Worm (Caenorhabditis elegans) whole organism, L3 larva: ENCODE results near the gene fbxb-88.
A peak's percentile ranks its signal among the peaks of the same experiment; 100 is the strongest.

Source experiments
- R02D3.7 ChIP-seq: fragments of 150-350 bp; optimal IDR thresholded peaks from 2 replicates; lab custom pipeline; 2014; ENCODE audit warnings: missing biosample characterization, missing genetic modification characterization
- ceh-16 ChIP-seq: sonication (generic microtip); optimal IDR thresholded peaks from 2 replicates; lab custom pipeline; 2017; ENCODE audit warnings: missing biosample characterization, missing genetic modification characterization
- ceh-82 ChIP-seq: fragments of 150-350 bp; optimal IDR thresholded peaks from 2 replicates; lab custom pipeline; 2014; ENCODE audit warnings: missing biosample characterization, missing genetic modification characterization
- daf-12 ChIP-seq: fragments of 150-350 bp; optimal IDR thresholded peaks from 2 replicates; lab custom pipeline; 2014; ENCODE audit warnings: missing biosample characterization, missing genetic modification reagents, missing genetic modification characterization
- egl-5 ChIP-seq: fragments of 150-350 bp; optimal IDR thresholded peaks from 2 replicates; lab custom pipeline; 2017; ENCODE audit warnings: missing biosample characterization, missing genetic modification reagents, missing genetic modification characterization, inconsistent platforms
- elt-1 ChIP-seq: fragments of 150-350 bp; optimal IDR thresholded peaks from 2 replicates; lab custom pipeline; 2014; ENCODE audit warnings: missing biosample characterization, missing genetic modification characterization
- elt-2 ChIP-seq: sonication (generic microtip); optimal IDR thresholded peaks from 2 replicates; lab custom pipeline; 2016; ENCODE audit warnings: missing genetic modification reagents, mild to moderate bottlenecking, missing genetic modification characterization, missing compliant biosample characterization
- elt-3 ChIP-seq, 3 experiments: fragments of 150-350 bp in 1 of 3; sonication (generic microtip) in 2 of 3; optimal IDR thresholded peaks; 2 replicates in 2 of 3; 4 replicates in 1 of 3; lab custom pipeline; 2014 to 2017; ENCODE audit warnings: missing biosample characterization in 3 of 3, missing genetic modification characterization in 3 of 3
- eor-1 ChIP-seq, 2 experiments: fragments of 150-350 bp; optimal IDR thresholded peaks; 2 replicates each; lab custom pipeline; 2014 to 2018; ENCODE audit warnings: missing biosample characterization in 2 of 2, missing genetic modification characterization in 2 of 2
- fkh-2 ChIP-seq: fragments of 150-350 bp; optimal IDR thresholded peaks from 2 replicates; lab custom pipeline; 2014; ENCODE audit warnings: missing biosample characterization, missing genetic modification reagents, missing genetic modification characterization
- hmg-11 ChIP-seq: sonication (generic microtip); optimal IDR thresholded peaks from 2 replicates; lab custom pipeline; 2016; ENCODE audit warnings: missing genetic modification characterization, missing compliant biosample characterization
- jun-1 ChIP-seq: fragments of 150-350 bp; optimal IDR thresholded peaks from 2 replicates; lab custom pipeline; 2014; ENCODE audit warnings: missing biosample characterization, missing genetic modification reagents, missing genetic modification characterization
- lin-15B ChIP-seq: fragments of 150-350 bp; optimal IDR thresholded peaks from 2 replicates; lab custom pipeline; 2014; ENCODE audit warnings: missing biosample characterization, missing genetic modification characterization
- lsy-12 ChIP-seq: sonication (generic microtip); optimal IDR thresholded peaks from 2 replicates; lab custom pipeline; 2016; ENCODE audit warnings: mild to moderate bottlenecking, missing genetic modification characterization, missing compliant biosample characterization
- mdl-1 ChIP-seq: fragments of 150-350 bp; optimal IDR thresholded peaks from 2 replicates; lab custom pipeline; 2014; ENCODE audit warnings: missing biosample characterization, missing genetic modification characterization
- nhr-23 ChIP-seq: fragments of 150-350 bp; optimal IDR thresholded peaks from 2 replicates; lab custom pipeline; 2014; ENCODE audit warnings: missing biosample characterization, missing genetic modification reagents, missing genetic modification characterization
- nhr-25 ChIP-seq: sonication (generic microtip); optimal IDR thresholded peaks from 2 replicates; lab custom pipeline; 2017; ENCODE audit warnings: missing biosample characterization, missing genetic modification characterization
- nhr-28 ChIP-seq: fragments of 150-350 bp; optimal IDR thresholded peaks from 2 replicates; lab custom pipeline; 2014; ENCODE audit warnings: missing biosample characterization, missing genetic modification characterization
- nhr-43 ChIP-seq: sonication (generic microtip); optimal IDR thresholded peaks from 2 replicates; lab custom pipeline; 2016; ENCODE audit warnings: mild to moderate bottlenecking, missing genetic modification characterization, missing compliant biosample characterization; ENCODE audit not compliant: poor library complexity, severe bottlenecking
- pha-4 ChIP-seq: fragments of 150-350 bp; optimal IDR thresholded peaks from 2 replicates; lab custom pipeline; 2014; ENCODE audit warnings: missing biosample characterization, missing genetic modification reagents, missing genetic modification characterization
- pqm-1 ChIP-seq: fragments of 150-350 bp; optimal IDR thresholded peaks from 2 replicates; lab custom pipeline; 2017; ENCODE audit warnings: missing biosample characterization, missing genetic modification characterization, inconsistent platforms
- skn-1 ChIP-seq: fragments of 150-350 bp; optimal IDR thresholded peaks from 2 replicates; lab custom pipeline; 2014; ENCODE audit warnings: missing biosample characterization, missing genetic modification characterization
- unc-39 ChIP-seq: sonication (generic microtip); optimal IDR thresholded peaks from 4 replicates; lab custom pipeline; 2017; ENCODE audit warnings: missing biosample characterization, missing genetic modification characterization

Gene fbxb-88

DNA sequence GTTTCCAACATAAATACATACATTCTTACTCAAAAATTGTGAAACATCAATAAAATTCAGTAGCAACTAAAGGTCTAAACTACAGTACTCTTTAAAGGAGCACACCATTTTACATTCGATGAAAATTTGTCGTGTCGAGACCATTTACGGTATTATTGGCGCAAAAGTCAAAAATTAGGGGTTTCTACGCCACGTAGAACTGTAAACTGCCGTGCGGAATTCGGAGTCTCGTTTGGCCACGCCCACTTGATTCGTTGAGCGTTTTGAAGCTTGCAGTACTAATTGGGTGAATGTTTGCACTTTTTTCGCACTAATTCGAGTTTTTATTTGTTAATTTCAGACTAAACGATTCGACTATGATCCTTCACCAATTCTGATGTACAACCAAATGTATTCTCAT lies 37.0 kb downstream of the fbxb-88 start:
- TF ChIP-seq mdl-1 (tag; lab: Kevin White, UChicago) (no peak), nhr-43 (tag; lab: Kevin White, UChicago) (no peak), nhr-28 (tag; lab: Kevin White, UChicago) (no peak), ceh-16 (tag; lab: Kevin White, UChicago) (no peak), ceh-82 (tag; lab: Kevin White, UChicago) (no peak), R02D3.7 (tag; lab: Kevin White, UChicago) (no peak), elt-2 (tag; lab: Kevin White, UChicago) (no peak), skn-1 (tag; lab: Kevin White, UChicago) (no peak)

DNA sequence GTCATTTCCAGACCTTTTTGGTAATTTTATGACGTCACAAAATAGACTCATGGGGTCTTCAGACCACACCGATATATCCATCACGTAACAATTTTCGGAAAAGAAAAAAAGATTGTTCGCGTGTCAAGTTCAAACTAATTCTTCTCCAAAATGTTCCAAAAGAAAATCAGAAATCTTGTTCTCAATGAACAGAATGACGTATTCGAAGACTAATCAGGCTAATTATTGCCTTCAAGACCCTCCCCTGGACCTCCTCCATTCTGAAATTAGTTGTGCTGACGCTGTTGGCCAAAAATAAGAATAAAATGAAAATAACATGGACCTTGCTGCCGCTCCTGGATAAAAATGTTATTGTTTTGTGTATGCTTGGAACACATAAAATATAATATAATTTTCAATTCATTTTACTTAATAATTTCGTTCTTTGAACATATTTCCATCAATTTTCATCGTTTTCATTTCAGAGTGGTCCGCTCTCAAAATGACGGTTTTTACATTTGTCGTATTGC lies 37.8 kb downstream of the fbxb-88 start, which contains the start of gene F26G1.15:
Gene F26G1.15, plus strand, starts transcription at position 459 of the 509 bp plus-strand sequence.
- TF ChIP-seq nhr-25 (tag; lab: Kevin White, UChicago): no peak
- no peak for TF ChIP-seq elt-3 (tag; optimal IDR thresholded peaks at IDR 0.05; lab: Kevin White, UChicago)
- TF ChIP-seq eor-1 (tag; optimal IDR thresholded peaks at IDR 0.05; lab: Kevin White, UChicago): no peak
- TF ChIP-seq unc-39 (tag; lab: Kevin White, UChicago): no peak
- no peak for TF ChIP-seq mdl-1 (tag; lab: Kevin White, UChicago)
- no peak for TF ChIP-seq daf-12 (tag; lab: Kevin White, UChicago)

DNA sequence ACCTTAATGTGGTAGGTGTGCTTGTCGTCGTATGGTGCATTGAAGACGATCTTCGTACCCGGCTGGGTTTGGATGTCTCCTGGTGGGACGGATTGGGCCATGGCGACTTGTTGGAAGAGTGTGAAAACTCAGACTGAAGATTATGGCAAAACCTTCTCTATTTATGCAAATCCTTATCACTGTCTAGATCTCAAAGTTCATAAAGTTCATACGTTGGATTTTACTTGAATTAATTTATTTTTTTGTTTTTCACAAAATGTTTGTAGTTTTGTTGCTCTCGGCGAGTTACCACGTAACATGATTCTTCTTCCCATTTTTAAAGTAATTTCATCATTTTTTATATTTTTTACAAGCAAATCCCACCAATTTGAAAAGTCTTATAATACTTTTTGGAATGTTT lies 41.5 kb downstream of the fbxb-88 start, which contains the start of gene msp-3:
Gene msp-3, minus strand, starts transcription at position 101 of the 400 bp plus-strand sequence.
- TF ChIP-seq nhr-23 (tag; lab: Kevin White, UChicago): no peak
- no peak for TF ChIP-seq hmg-11
- no peak for TF ChIP-seq daf-12 (tag; lab: Kevin White, UChicago)
- no peak for TF ChIP-seq fkh-2
- TF ChIP-seq nhr-28 (tag; lab: Kevin White, UChicago): no peak
- no peak for TF ChIP-seq lin-15B
- TF ChIP-seq jun-1: no peak

DNA sequence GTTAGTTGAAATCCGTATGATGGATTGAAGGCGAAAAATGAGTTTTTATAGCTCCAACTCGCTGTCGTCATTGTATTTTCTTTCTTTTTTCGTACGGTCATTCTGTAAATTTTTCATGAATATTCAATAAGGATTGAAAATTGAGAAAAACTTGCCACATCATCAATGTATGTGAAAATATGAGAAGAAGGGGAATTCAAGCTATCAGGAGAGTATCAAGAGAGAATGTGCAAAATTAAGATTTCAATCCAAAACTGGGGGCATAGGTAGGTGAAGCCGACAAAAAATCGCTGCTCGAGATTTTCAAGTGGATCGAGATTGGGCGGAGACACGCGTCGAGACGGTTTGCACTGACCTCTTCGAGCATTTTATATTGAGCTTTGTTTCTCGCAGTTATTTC lies 43.2 kb downstream of the fbxb-88 start, which contains the start of gene nep-12:
Gene nep-12, minus strand, starts transcription at position 101 of the 400 bp plus-strand sequence.
- no peak for TF ChIP-seq nhr-28 (tag; lab: Kevin White, UChicago)
- TF ChIP-seq nhr-25 (tag; lab: Kevin White, UChicago): no peak

DNA sequence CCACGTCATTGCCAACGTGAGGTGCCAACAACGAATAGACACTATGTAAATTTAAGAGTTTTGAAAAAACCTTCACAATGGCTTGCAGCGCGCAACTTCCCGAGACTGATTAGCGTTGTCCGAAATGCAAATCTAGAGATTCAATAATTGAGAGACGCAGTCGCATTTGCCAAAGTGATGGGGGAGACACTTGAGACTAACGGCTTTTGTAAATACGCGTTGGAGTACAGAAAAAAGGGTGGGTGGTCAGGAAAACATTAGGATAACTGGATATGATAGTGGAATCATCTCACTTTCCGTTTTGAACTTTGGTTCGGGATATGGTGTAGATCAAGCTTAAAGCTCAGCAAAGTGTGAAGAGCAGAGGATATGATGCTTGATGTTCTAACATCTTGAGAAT lies 47.9 kb downstream of the fbxb-88 start:
- TF ChIP-seq pha-4 (tag; lab: Kevin White, UChicago) (peak; percentile 49), unc-39 (tag; lab: Kevin White, UChicago) (no peak), elt-1 (no peak), lsy-12 (tag; lab: Kevin White, UChicago) (no peak)

DNA sequence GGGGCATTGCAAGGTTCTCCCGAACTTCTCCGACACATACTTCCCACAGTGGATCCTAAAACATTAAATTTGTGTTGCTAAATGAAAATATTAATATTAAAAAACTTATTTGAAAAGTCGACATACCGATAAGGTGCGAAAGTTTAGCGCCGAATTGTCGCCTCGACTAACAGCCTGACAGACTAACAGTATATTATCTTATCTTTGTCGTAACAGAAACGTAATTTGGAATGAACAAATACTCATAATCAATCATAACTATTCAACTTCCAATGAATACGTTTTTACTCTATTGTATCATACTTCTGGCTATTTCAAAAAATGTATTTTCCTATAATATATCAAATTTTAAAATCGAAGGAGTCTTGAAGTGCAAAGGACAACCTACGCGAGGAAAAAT lies 50.8 kb downstream of the fbxb-88 start, which contains the start of gene F26G1.11:
Gene F26G1.11, plus strand, starts transcription at position 205 of the 400 bp plus-strand sequence.
- no peak for TF ChIP-seq hmg-11
- TF ChIP-seq jun-1: peak; percentile 24
- peak; percentile 94 for TF ChIP-seq elt-2 (tag; lab: Kevin White, UChicago)
- TF ChIP-seq pqm-1 (tag; lab: Kevin White, UChicago): peak; percentile 81
- no peak for TF ChIP-seq egl-5
